Worm (Caenorhabditis elegans): ENCODE measurements around the gene B0303.11.
A peak's percentile ranks its signal among the peaks of the same experiment; 100 is the strongest.

- peak; percentile 74 for TF ChIP-seq unc-62 (GFP tag; optimal IDR thresholded peaks at IDR 0.05)
- TF ChIP-seq elt-3 (tag; optimal IDR thresholded peaks at IDR 0.05), result no peak
- no peak for TF ChIP-seq lsy-2 (tag; optimal IDR thresholded peaks at IDR 0.05)
- TF ChIP-seq ceh-43 (GFP tag; optimal IDR thresholded peaks at IDR 0.05), result no peak
- TF ChIP-seq elt-1 (tag; optimal IDR thresholded peaks at IDR 0.05; ENCODE audit: borderline replicate concordance, insufficient read depth), result no peak
- TF ChIP-seq lin-32 (GFP tag; optimal IDR thresholded peaks at IDR 0.05), result no peak
- no peak for TF ChIP-seq pha-4 (tag; optimal IDR thresholded peaks at IDR 0.05)
- TF ChIP-seq blmp-1 (tag; optimal IDR thresholded peaks at IDR 0.05), result no peak
- no peak for TF ChIP-seq lin-13 (tag; optimal IDR thresholded peaks at IDR 0.05)
- TF ChIP-seq ham-2 (GFP tag; optimal IDR thresholded peaks at IDR 0.05), result no peak
- TF ChIP-seq tbx-8 (GFP tag; optimal IDR thresholded peaks at IDR 0.05), result no peak
- TF ChIP-seq ztf-11 (tag; optimal IDR thresholded peaks at IDR 0.05), result no peak
- TF ChIP-seq nhr-76 (tag; optimal IDR thresholded peaks at IDR 0.05), result no peak
Observed at ce11 chrIII:8734327-8734885, 24.2 kb upstream of the B0303.11 start.
